Worm (Caenorhabditis elegans): Measurements from ENCODE around the gene fbxc-34.

- TF ChIP-seq ama-1 (optimal IDR thresholded peaks at IDR 0.05) = no peak
- TF ChIP-seq zip-5 (tag; optimal IDR thresholded peaks at IDR 0.05) = no peak
- TF ChIP-seq F13H6.1 (tag; optimal IDR thresholded peaks at IDR 0.05) = no peak
- TF ChIP-seq ceh-14 (tag; optimal IDR thresholded peaks at IDR 0.05) = no peak
- TF ChIP-seq syd-9 (tag; optimal IDR thresholded peaks at IDR 0.05) = no peak
- TF ChIP-seq nhr-11 (tag; optimal IDR thresholded peaks at IDR 0.05) = no peak
- TF ChIP-seq unc-3 (GFP tag; conservative IDR thresholded peaks at IDR 0.05) = no peak
- no peak for TF ChIP-seq unc-3 (tag; optimal IDR thresholded peaks at IDR 0.05)
- TF ChIP-seq dve-1 (tag; optimal IDR thresholded peaks at IDR 0.05) = no peak
- no peak for TF ChIP-seq ztf-16 (tag; optimal IDR thresholded peaks at IDR 0.05)
Observed at ce11 chrII:948091-948490, 17.1 kb downstream of the fbxc-34 start, which contains the start of gene fbxc-32.

Data from whole organism, late embryonic.